Fruit fly (Drosophila melanogaster): ENCODE data around the gene tzn.

DNA sequence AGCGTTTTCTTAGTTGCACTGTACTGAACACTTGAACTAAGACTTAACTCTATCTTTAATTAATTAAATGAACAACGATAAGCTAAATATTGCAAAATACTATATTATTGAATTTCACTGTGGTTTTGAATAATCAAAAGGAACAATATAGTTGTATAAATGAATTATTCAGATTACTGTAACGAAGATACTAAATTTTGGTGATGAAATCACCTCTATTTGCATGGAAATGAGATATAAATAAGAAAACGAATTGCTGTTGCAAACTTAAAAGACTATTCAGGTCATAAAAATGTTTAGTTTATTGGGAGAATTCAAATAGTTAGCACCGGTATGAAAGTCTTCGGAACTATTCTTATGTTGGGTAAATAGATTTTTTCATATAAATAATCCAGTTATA is 39.9 kb upstream of the tzn start, which contains the start of gene CG43251:
- no peak for TF ChIP-seq CG8159 (tag; optimal IDR thresholded peaks at IDR 0.05)
- TF ChIP-seq CG34367 (tag; optimal IDR thresholded peaks at IDR 0.05) = no peak
- no peak for TF ChIP-seq EcR (GFP tag; optimal IDR thresholded peaks at IDR 0.05)
- no peak for TF ChIP-seq fd96Ca (GFP tag; IDR thresholded peaks at IDR 0.05)
- TF ChIP-seq Pif1A (GFP tag; optimal IDR thresholded peaks at IDR 0.05) = no peak
- no peak for TF ChIP-seq CG13204 (GFP tag; optimal IDR thresholded peaks at IDR 0.05)
- TF ChIP-seq CG9948 (tag; optimal IDR thresholded peaks at IDR 0.05) = no peak
- no peak for TF ChIP-seq CG4496 (GFP tag; IDR thresholded peaks at IDR 0.05)
- no peak for TF ChIP-seq CG8301 (tag; optimal IDR thresholded peaks at IDR 0.05)
- no peak for TF ChIP-seq CG10348 (GFP tag; IDR thresholded peaks at IDR 0.05)
- no peak for TF ChIP-seq CG32121 (GFP tag; IDR thresholded peaks at IDR 0.05)
- TF ChIP-seq CG12605 (GFP tag; IDR thresholded peaks at IDR 0.05) = no peak
- TF ChIP-seq Ets98B (GFP tag; IDR thresholded peaks at IDR 0.05) = no peak
- no peak for TF ChIP-seq Snoo (tag; optimal IDR thresholded peaks at IDR 0.05)
